Worm (Caenorhabditis elegans) whole organism, L4 larva: ENCODE data around the gene F58H1.3.

Experiments
- F26F4.8 ChIP-seq: fragments of 200-800 bp; sonication (Bioruptor generic); conservative IDR thresholded peaks from 2 replicates; pipeline ENCODE4 v1.3.6; 2022; ENCODE audit warnings: missing genetic modification characterization, missing compliant biosample characterization
- F49E8.2 ChIP-seq: sonication (generic microtip); optimal IDR thresholded peaks from 2 replicates; lab custom pipeline; 2016; ENCODE audit warnings: missing compliant biosample characterization, mild to moderate bottlenecking, missing genetic modification characterization, borderline replicate concordance
- T20F7.1 ChIP-seq: fragments of 200-800 bp; sonication (Bioruptor generic); optimal IDR thresholded peaks from 2 replicates; lab custom pipeline; 2018; ENCODE audit warnings: mild to moderate bottlenecking, missing genetic modification characterization, missing compliant biosample characterization
- T26A8.4 ChIP-seq: fragments of 200-800 bp; sonication (Bioruptor generic); IDR thresholded peaks from 2 replicates; pipeline ENCODE4 v1.3.6; 2022; ENCODE audit warnings: missing genetic modification characterization, missing compliant biosample characterization
- Y48G9A.11 ChIP-seq: fragments of 200-800 bp; sonication (Bioruptor generic); IDR thresholded peaks from 2 replicates; pipeline ENCODE4 v1.3.6; 2022; ENCODE audit warnings: missing genetic modification reagents, missing genetic modification characterization, missing compliant biosample characterization
- ZK337.2 ChIP-seq: fragments of 200-800 bp; sonication (Bioruptor generic); IDR thresholded peaks from 2 replicates; pipeline ENCODE4 v1.3.6; 2022; ENCODE audit warnings: missing genetic modification reagents, missing genetic modification characterization, missing compliant biosample characterization
- ZK546.5 ChIP-seq, 2 experiments: sonication (generic microtip); optimal IDR thresholded peaks; 2 replicates each; lab custom pipeline; 2017; ENCODE audit warnings: missing biosample characterization in 2 of 2, missing genetic modification characterization in 2 of 2
- aha-1 ChIP-seq: fragments of 150-350 bp; peaks from one replicate; lab custom pipeline; 2014; ENCODE audit warnings: missing biosample characterization, missing genetic modification characterization
- aly-2 ChIP-seq: sonication (generic microtip); optimal IDR thresholded peaks from 2 replicates; lab custom pipeline; 2018; ENCODE audit warnings: missing biosample characterization, missing genetic modification characterization
- arid-1 ChIP-seq: fragments of 200-800 bp; sonication (Bioruptor generic); conservative IDR thresholded peaks from 2 replicates; pipeline ENCODE4 v1.3.6; 2022; ENCODE audit warnings: missing genetic modification reagents, missing genetic modification characterization, missing compliant biosample characterization
- ceh-82 ChIP-seq: sonication (generic microtip); optimal IDR thresholded peaks from 2 replicates; lab custom pipeline; 2017; ENCODE audit warnings: missing biosample characterization, missing genetic modification characterization
- daf-16 ChIP-seq, 3 experiments: sonication (generic microtip); optimal IDR thresholded peaks; 2 replicates each; lab custom pipeline; 2016 to 2017; ENCODE audit warnings: missing genetic modification characterization in 3 of 3, missing genetic modification reagents in 3 of 3, mild to moderate bottlenecking in 2 of 3, missing compliant biosample characterization in 2 of 3, missing biosample characterization in 1 of 3, moderate library complexity in 1 of 3
- dpl-1 ChIP-seq: fragments of 150-350 bp; optimal IDR thresholded peaks from 2 replicates; lab custom pipeline; 2014; ENCODE audit warnings: missing biosample characterization, missing genetic modification reagents, missing genetic modification characterization
- dve-1 ChIP-seq: sonication (generic microtip); optimal IDR thresholded peaks from 2 replicates; lab custom pipeline; 2017; ENCODE audit warnings: antibody characterized with exemption, mild to moderate bottlenecking, missing genetic modification characterization, missing compliant biosample characterization; ENCODE audit not compliant: insufficient read depth
- egl-43 ChIP-seq: fragments of 200-800 bp; sonication (Bioruptor generic); IDR thresholded peaks from 2 replicates; pipeline ENCODE4 v1.3.6; 2022; ENCODE audit warnings: missing genetic modification reagents, missing genetic modification characterization, missing compliant biosample characterization
- gei-8 ChIP-seq: fragments of 200-800 bp; sonication (Bioruptor generic); optimal IDR thresholded peaks from 2 replicates; lab custom pipeline; 2018; ENCODE audit warnings: mild to moderate bottlenecking, missing genetic modification characterization, missing compliant biosample characterization
- hif-1 ChIP-seq, 2 experiments: sonication (generic microtip); optimal IDR thresholded peaks; 2 replicates each; lab custom pipeline; 2016 to 2017; ENCODE audit warnings: missing compliant biosample characterization in 2 of 2, missing genetic modification characterization in 2 of 2, missing genetic modification reagents in 2 of 2, missing genotype in 2 of 2, mild to moderate bottlenecking in 1 of 2
- hlh-11 ChIP-seq: fragments of 200-800 bp; sonication (Bioruptor generic); optimal IDR thresholded peaks from 2 replicates; lab custom pipeline; 2018; ENCODE audit warnings: mild to moderate bottlenecking, missing genetic modification characterization, missing compliant biosample characterization
- hlh-30 ChIP-seq: sonication (generic microtip); optimal IDR thresholded peaks from 2 replicates; lab custom pipeline; 2017; ENCODE audit warnings: antibody characterized with exemption, mild to moderate bottlenecking, missing genetic modification characterization, missing compliant biosample characterization; ENCODE audit not compliant: insufficient read depth
- hmg-1.1 ChIP-seq: fragments of 200-800 bp; sonication (Bioruptor generic); IDR thresholded peaks from 2 replicates; pipeline ENCODE4 v1.3.6; 2022; ENCODE audit warnings: missing genetic modification reagents, missing genetic modification characterization, missing compliant biosample characterization
- lin-1 ChIP-seq: fragments of 200-800 bp; sonication (Bioruptor generic); IDR thresholded peaks from 2 replicates; pipeline ENCODE4 v1.3.6; 2022; ENCODE audit warnings: missing genetic modification reagents, missing genetic modification characterization, missing compliant biosample characterization
- lin-13 ChIP-seq: fragments of 150-350 bp; optimal IDR thresholded peaks from 2 replicates; lab custom pipeline; 2014; ENCODE audit warnings: missing biosample characterization, missing genetic modification reagents, missing genetic modification characterization
- lin-38 ChIP-seq: fragments of 200-800 bp; sonication (Bioruptor generic); IDR thresholded peaks from 2 replicates; pipeline ENCODE4 v1.3.6; 2022; ENCODE audit warnings: missing genetic modification reagents, missing genetic modification characterization, missing compliant biosample characterization
- lir-3 ChIP-seq: sonication (generic microtip); optimal IDR thresholded peaks from 2 replicates; lab custom pipeline; 2016; ENCODE audit warnings: mild to moderate bottlenecking, missing genetic modification characterization, missing compliant biosample characterization
- lsy-2 ChIP-seq, 2 experiments: fragments of 150-350 bp in 1 of 2; sonication (generic microtip) in 1 of 2; optimal IDR thresholded peaks; 2 replicates each; lab custom pipeline; 2014 to 2017; ENCODE audit warnings: missing biosample characterization in 2 of 2, missing genetic modification characterization in 2 of 2
- mdt-29 ChIP-seq: fragments of 200-800 bp; sonication (Bioruptor generic); IDR thresholded peaks from 2 replicates; pipeline ENCODE4 v1.3.6; 2022; ENCODE audit warnings: missing genetic modification reagents, missing genetic modification characterization, missing compliant biosample characterization
- mep-1 ChIP-seq: fragments of 150-350 bp; sonication (generic microtip); optimal IDR thresholded peaks from 3 replicates; lab custom pipeline; 2014; ENCODE audit warnings: missing biosample characterization, missing genetic modification characterization
- mes-2 ChIP-seq: sonication (generic microtip); optimal IDR thresholded peaks from 2 replicates; lab custom pipeline; 2016; ENCODE audit warnings: missing genotype, mild to moderate bottlenecking, missing genetic modification characterization, missing compliant biosample characterization; ENCODE audit not compliant: poor library complexity, severe bottlenecking
- mxl-2 ChIP-seq: fragments of 200-800 bp; sonication (Bioruptor generic); conservative IDR thresholded peaks from 2 replicates; pipeline ENCODE4 v1.3.6; 2022; ENCODE audit warnings: missing genetic modification reagents, missing genetic modification characterization, missing compliant biosample characterization
- nhr-102 ChIP-seq: sonication (generic microtip); optimal IDR thresholded peaks from 2 replicates; lab custom pipeline; 2016; ENCODE audit warnings: mild to moderate bottlenecking, missing genetic modification characterization, moderate library complexity, missing compliant biosample characterization
- nhr-11 ChIP-seq: fragments of 150-350 bp; optimal IDR thresholded peaks from 2 replicates; lab custom pipeline; 2014; ENCODE audit warnings: missing biosample characterization, missing genetic modification characterization
- nhr-28 ChIP-seq: fragments of 150-350 bp; optimal IDR thresholded peaks from 2 replicates; lab custom pipeline; 2014; ENCODE audit warnings: missing biosample characterization, missing genetic modification characterization
- nhr-48 ChIP-seq: sonication (generic microtip); optimal IDR thresholded peaks from 2 replicates; lab custom pipeline; 2016; ENCODE audit warnings: mild to moderate bottlenecking, missing genetic modification characterization, missing compliant biosample characterization
- nhr-6 ChIP-seq: fragments of 150-350 bp; optimal IDR thresholded peaks from 2 replicates; lab custom pipeline; 2014; ENCODE audit warnings: missing biosample characterization, missing genetic modification characterization
- nhr-76 ChIP-seq: fragments of 150-350 bp; optimal IDR thresholded peaks from 2 replicates; lab custom pipeline; 2014; ENCODE audit warnings: missing biosample characterization, missing genetic modification characterization
- rbr-2 ChIP-seq: sonication (generic microtip); optimal IDR thresholded peaks from 2 replicates; lab custom pipeline; 2016; ENCODE audit warnings: missing genotype, missing genetic modification characterization, missing compliant biosample characterization
- skn-1 ChIP-seq: fragments of 150-350 bp; optimal IDR thresholded peaks from 2 replicates; lab custom pipeline; 2014; ENCODE audit warnings: missing biosample characterization, missing genetic modification characterization
- snpc-4 ChIP-seq: fragments of 150-350 bp; optimal IDR thresholded peaks from 2 replicates; lab custom pipeline; 2014; ENCODE audit warnings: missing biosample characterization, missing genetic modification characterization
- spr-1 ChIP-seq: sonication (generic microtip); optimal IDR thresholded peaks from 2 replicates; lab custom pipeline; 2016; ENCODE audit warnings: mild to moderate bottlenecking, missing genetic modification characterization, missing compliant biosample characterization
- unc-130 ChIP-seq: sonication (generic microtip); optimal IDR thresholded peaks from 2 replicates; lab custom pipeline; 2016; ENCODE audit warnings: missing genetic modification reagents, missing genetic modification characterization, missing compliant biosample characterization
- zag-1 ChIP-seq: fragments of 150-350 bp; optimal IDR thresholded peaks from 2 replicates; lab custom pipeline; 2014; ENCODE audit warnings: missing biosample characterization, missing genetic modification characterization
- ztf-11 ChIP-seq: fragments of 150-350 bp; optimal IDR thresholded peaks from 2 replicates; lab custom pipeline; 2014; ENCODE audit warnings: missing biosample characterization, missing genetic modification characterization

Gene F58H1.3

ce11 chrV:11979673-11980561, 46.1 kb downstream of the F58H1.3 start, which contains the start of gene snr-4 (continued):
- TF ChIP-seq daf-16 (GFP tag; optimal IDR thresholded peaks at IDR 0.05; lab: Kevin White, UChicago) (peak; percentile 60 to 88), daf-16 (tag; optimal IDR thresholded peaks at IDR 0.05; lab: Kevin White, UChicago) (peak; percentile 80), ZK546.5 (tag; optimal IDR thresholded peaks at IDR 0.05; lab: Kevin White, UChicago) (no peak), lin-38 (GFP tag; lab: Robert Waterston, UW) (peak; percentile 91), ZK337.2 (GFP tag; lab: Robert Waterston, UW) (no peak), F26F4.8 (GFP tag; lab: Robert Waterston, UW) (no peak), lin-1 (GFP tag; lab: Robert Waterston, UW) (peak; percentile 92), nhr-76 (no peak), dpl-1 (GFP tag; lab: Kevin White, UChicago) (peak; percentile 82), Y48G9A.11 (peak; percentile 82), mxl-2 (GFP tag; lab: Robert Waterston, UW) (no peak), aly-2 (tag; lab: Kevin White, UChicago) (no peak), rbr-2 (peak; percentile 93), ztf-11 (tag; lab: Kevin White, UChicago) (no peak), gei-8 (peak; percentile 69), skn-1 (tag; lab: Kevin White, UChicago) (no peak), T26A8.4 (peak; percentile 96), lir-3 (tag; lab: Kevin White, UChicago) (peak; percentile 18), arid-1 (GFP tag; lab: Robert Waterston, UW) (peak; percentile 90), ceh-82 (tag; lab: Kevin White, UChicago) (no peak), lin-13 (GFP tag; lab: Kevin White, UChicago) (peak; percentile 86), hlh-11 (tag; lab: Kevin White, UChicago) (peak; percentile 96)
- TF ChIP-seq, all 104 proteins: peak for 76

- TF ChIP-seq mdt-29 = no peak
- peak; percentile 3 for TF ChIP-seq T20F7.1 (GFP tag; lab: Kevin White, UChicago)
- peak; percentile 79 for TF ChIP-seq mes-2
- TF ChIP-seq zag-1 = no peak
- peak; percentile 14 for TF ChIP-seq nhr-28 (tag; lab: Kevin White, UChicago)
- TF ChIP-seq aha-1 (tag; lab: Kevin White, UChicago) = peak; percentile 90
- no peak for TF ChIP-seq F49E8.2 (tag; lab: Kevin White, UChicago)
- peak; percentile 44; the same call in 1 of the 2 replicates for TF ChIP-seq hmg-1.1 (GFP tag; lab: Robert Waterston, UW)
- TF ChIP-seq egl-43 (GFP tag; lab: Robert Waterston, UW) = no peak
- no peak for TF ChIP-seq mxl-2 (GFP tag; lab: Robert Waterston, UW)
- peak; percentile 5 for TF ChIP-seq unc-130 (GFP tag; lab: Kevin White, UChicago)
- TF ChIP-seq lsy-2 (tag; optimal IDR thresholded peaks at IDR 0.05; lab: Kevin White, UChicago) = peak in 1 of 2 experiments; percentile 80
- peak; percentile 39 for TF ChIP-seq rbr-2
- no peak for TF ChIP-seq lir-3 (tag; lab: Kevin White, UChicago)
- peak; percentile 19 for TF ChIP-seq hlh-11 (tag; lab: Kevin White, UChicago)
- peak in 1 of 2 experiments; percentile 20 for TF ChIP-seq hif-1 (tag; optimal IDR thresholded peaks at IDR 0.05; lab: Kevin White, UChicago)
- peak; percentile 60 for TF ChIP-seq snpc-4 (tag; lab: Kevin White, UChicago)
- TF ChIP-seq lin-38 (GFP tag; lab: Robert Waterston, UW) = peak; percentile 89
- TF ChIP-seq lin-13 (GFP tag; lab: Kevin White, UChicago) = peak; percentile 57
- peak; percentile 82 for TF ChIP-seq hlh-30
- peak; percentile 90 for TF ChIP-seq dpl-1 (GFP tag; lab: Kevin White, UChicago)
- TF ChIP-seq mep-1 = peak; percentile 40
- TF ChIP-seq nhr-48 (tag; lab: Kevin White, UChicago) = no peak
- peak; percentile 99 for TF ChIP-seq nhr-6
- no peak for TF ChIP-seq spr-1 (tag; lab: Kevin White, UChicago)
- TF ChIP-seq daf-16 (GFP tag; optimal IDR thresholded peaks at IDR 0.05; lab: Kevin White, UChicago) = no peak
- peak; percentile 11 for TF ChIP-seq daf-16 (tag; optimal IDR thresholded peaks at IDR 0.05; lab: Kevin White, UChicago)
- TF ChIP-seq dve-1 (tag; lab: Kevin White, UChicago) = peak; percentile 43
- peak; percentile 18 for TF ChIP-seq nhr-102 (tag; lab: Kevin White, UChicago)
- peak; percentile 13 for TF ChIP-seq nhr-11 (tag; lab: Kevin White, UChicago)
- TF ChIP-seq, all 104 proteins: peak for 21
These were observed 48.5 kb downstream of the F58H1.3 start, which contains the start of gene rpt-1 for ce11 chrV:11982309-11982708. Gene rpt-1 (minus strand): TSS chrV:11982397.
